Fruit fly (Drosophila melanogaster) whole organism, wandering third instar larva: Measurements from ENCODE around the gene Nepl3.
A peak's percentile ranks its signal among the peaks of the same experiment; 100 is the strongest.

Experiments used
- Abd-B ChIP-seq: fragments of >200 bp; optimal IDR thresholded peaks from 2 replicates; lab custom pipeline; 2017; ENCODE audit warnings: missing biosample characterization, missing genetic modification characterization
- CG9705 ChIP-seq: fragments of 200-800 bp; sonication (Bioruptor generic); optimal IDR thresholded peaks from 2 replicates; lab custom pipeline; 2018; ENCODE audit warnings: missing biosample characterization, mild to moderate bottlenecking, missing genetic modification characterization
- CrebA ChIP-seq: fragments of 200-800 bp; sonication (Bioruptor generic); optimal IDR thresholded peaks from 2 replicates; lab custom pipeline; 2016; ENCODE audit warnings: missing biosample characterization, mild to moderate bottlenecking, missing genetic modification characterization, borderline replicate concordance
- Dfd ChIP-seq: fragments of >200 bp; optimal IDR thresholded peaks from 2 replicates; lab custom pipeline; 2017; ENCODE audit warnings: missing biosample characterization, missing genetic modification characterization
- Dif ChIP-seq: fragments of 200-275, 200-300 bp; sonication (Bioruptor generic); optimal IDR thresholded peaks from 2 replicates; lab custom pipeline; 2018; ENCODE audit warnings: missing biosample characterization, missing genetic modification characterization; ENCODE audit not compliant: partially characterized antibody
- GATAd ChIP-seq: sonication (Bioruptor generic); optimal IDR thresholded peaks from 2 replicates; lab custom pipeline; 2016; ENCODE audit warnings: missing biosample characterization, missing genetic modification characterization
- HLH106 ChIP-seq: fragments of 200-800 bp; optimal IDR thresholded peaks from 3 replicates; lab custom pipeline; 2019; ENCODE audit warnings: missing biosample characterization, mild to moderate bottlenecking, missing genetic modification characterization, moderate library complexity
- Hnf4 ChIP-seq: fragments of 200-800 bp; sonication (Bioruptor generic); optimal IDR thresholded peaks from 2 replicates; lab custom pipeline; 2016; ENCODE audit warnings: missing biosample characterization, mild to moderate bottlenecking, missing genetic modification characterization
- Hr78 ChIP-seq: fragments of >200 bp; optimal IDR thresholded peaks from 2 replicates; lab custom pipeline; 2017; ENCODE audit warnings: missing biosample characterization, missing genetic modification characterization
- Hr83 ChIP-seq: fragments of 200-300 bp; sonication (Bioruptor generic); optimal IDR thresholded peaks from 2 replicates; lab custom pipeline; 2016; ENCODE audit warnings: missing biosample characterization, mild to moderate bottlenecking, missing genetic modification characterization, moderate library complexity; ENCODE audit not compliant: poor library complexity, severe bottlenecking
- Jra ChIP-seq: sonication (Bioruptor generic); optimal IDR thresholded peaks from 2 replicates; lab custom pipeline; 2016; ENCODE audit warnings: missing biosample characterization, missing genetic modification characterization
- Myc ChIP-seq: fragments of >200 bp; optimal IDR thresholded peaks from 2 replicates; lab custom pipeline; 2017
- N ChIP-seq: fragments of >200 bp; optimal IDR thresholded peaks from 2 replicates; lab custom pipeline; 2018; ENCODE audit warnings: missing biosample characterization, missing external identifiers, missing genetic modification characterization
- Rel ChIP-seq, 2 experiments: fragments of 200-800 bp; sonication (Bioruptor generic) in 1 of 2; optimal IDR thresholded peaks; 2 replicates in 1 of 2; 3 replicates in 1 of 2; lab custom pipeline; 2016 to 2019; ENCODE audit warnings: mild to moderate bottlenecking in 2 of 2, missing biosample characterization in 2 of 2, missing genetic modification characterization in 2 of 2, moderate library complexity in 1 of 2
- Sp1 ChIP-seq: fragments of 200-800 bp; sonication (Bioruptor generic); optimal IDR thresholded peaks from 3 replicates; lab custom pipeline; 2019; ENCODE audit warnings: missing biosample characterization, mild to moderate bottlenecking, missing genetic modification characterization, moderate library complexity
- Vsx2 ChIP-seq: fragments of 200-300, 225-300 bp; sonication (Bioruptor generic); optimal IDR thresholded peaks from 2 replicates; lab custom pipeline; 2018; ENCODE audit warnings: missing biosample characterization, missing genetic modification characterization; ENCODE audit not compliant: partially characterized antibody
- brk ChIP-seq: fragments of 200-800 bp; sonication (Bioruptor generic); optimal IDR thresholded peaks from 2 replicates; lab custom pipeline; 2016; ENCODE audit warnings: missing biosample characterization, mild to moderate bottlenecking, missing genetic modification characterization
- dl ChIP-seq, 2 experiments: fragments of 175-275, 200-275 bp in 1 of 2; fragments of 200-275 bp in 1 of 2; sonication (Bioruptor generic); optimal IDR thresholded peaks; lab custom pipeline; 2018; ENCODE audit warnings: mild to moderate bottlenecking in 2 of 2, missing biosample characterization in 2 of 2, missing genetic modification characterization in 2 of 2, moderate library complexity in 2 of 2; ENCODE audit not compliant: partially characterized antibody in 2 of 2, insufficient read depth in 1 of 2
- dmrt93B ChIP-seq: fragments of 200-800 bp; sonication (Bioruptor generic); optimal IDR thresholded peaks from 2 replicates; lab custom pipeline; 2018; ENCODE audit warnings: missing biosample characterization, mild to moderate bottlenecking, missing genetic modification characterization
- dsf ChIP-seq: sonication (Bioruptor generic); optimal IDR thresholded peaks from 2 replicates; lab custom pipeline; 2016; ENCODE audit warnings: missing biosample characterization, missing genetic modification characterization, borderline replicate concordance
- foxo ChIP-seq, 2 experiments: fragments of 200-800 bp; sonication (Bioruptor generic); optimal IDR thresholded peaks; 2 replicates in 1 of 2; 3 replicates in 1 of 2; lab custom pipeline; 2016 to 2017; ENCODE audit warnings: missing biosample characterization in 2 of 2, missing genetic modification characterization in 2 of 2
- fru ChIP-seq: fragments of 200-800 bp; sonication (Bioruptor generic); optimal IDR thresholded peaks from 3 replicates; lab custom pipeline; 2016; ENCODE audit warnings: missing biosample characterization, mild to moderate bottlenecking, missing genetic modification characterization
- h ChIP-seq: fragments of 200-800 bp; sonication (Bioruptor generic); optimal IDR thresholded peaks from 3 replicates; lab custom pipeline; 2016; ENCODE audit warnings: missing biosample characterization, mild to moderate bottlenecking, missing genetic modification characterization
- jim ChIP-seq: fragments of 175-275, 200-325 bp; sonication (Bioruptor generic); optimal IDR thresholded peaks from 2 replicates; lab custom pipeline; 2016; ENCODE audit warnings: missing biosample characterization, mild to moderate bottlenecking, missing genetic modification characterization
- pan ChIP-seq: fragments of >200 bp; optimal IDR thresholded peaks from 2 replicates; lab custom pipeline; 2017
- psq ChIP-seq: fragments of 200-800 bp; sonication (Bioruptor generic); optimal IDR thresholded peaks from 3 replicates; lab custom pipeline; 2017; ENCODE audit warnings: missing biosample characterization, mild to moderate bottlenecking, missing genetic modification characterization, moderate library complexity
- rgr ChIP-seq: fragments of 200-800 bp; sonication (Bioruptor generic); optimal IDR thresholded peaks from 3 replicates; lab custom pipeline; 2016; ENCODE audit warnings: missing biosample characterization, mild to moderate bottlenecking, missing genetic modification characterization
- sage ChIP-seq: fragments of 200-800 bp; sonication (Bioruptor generic); optimal IDR thresholded peaks from 2 replicates; lab custom pipeline; 2016; ENCODE audit warnings: missing biosample characterization, mild to moderate bottlenecking, missing genetic modification characterization
- sv ChIP-seq: fragments of 200-800 bp; sonication (Bioruptor generic); optimal IDR thresholded peaks from 3 replicates; lab custom pipeline; 2016; ENCODE audit warnings: missing biosample characterization, missing genetic modification characterization
- tai ChIP-seq: sonication (Bioruptor generic); optimal IDR thresholded peaks from 2 replicates; lab custom pipeline; 2016; ENCODE audit warnings: missing biosample characterization, missing genetic modification characterization
- usp ChIP-seq: fragments of >200 bp; optimal IDR thresholded peaks from 2 replicates; lab custom pipeline; 2017; ENCODE audit warnings: missing biosample characterization, missing genetic modification characterization
- woc ChIP-seq: sonication (Bioruptor generic); optimal IDR thresholded peaks from 2 replicates; lab custom pipeline; 2016; ENCODE audit warnings: missing biosample characterization, mild to moderate bottlenecking, missing genetic modification characterization

Nepl3 gene

DNA sequence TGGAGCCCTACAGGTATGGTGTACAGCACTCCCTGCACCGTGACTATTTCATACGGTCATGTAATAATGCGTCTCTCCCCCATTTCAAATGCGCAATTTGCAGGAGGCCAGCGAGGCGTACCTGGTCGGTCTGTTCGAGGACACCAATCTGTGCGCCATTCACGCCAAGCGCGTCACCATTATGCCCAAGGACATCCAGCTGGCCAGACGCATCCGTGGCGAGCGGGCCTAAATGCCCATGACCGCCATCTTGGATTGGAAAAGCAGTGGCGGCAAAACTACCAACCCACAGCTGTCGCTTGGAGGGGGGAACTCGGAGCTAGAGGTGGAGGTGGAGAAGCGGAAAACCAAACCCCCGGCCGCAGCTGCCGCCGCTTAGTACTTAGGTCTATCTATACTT lies 2.5 kb downstream of the Nepl3 start:
- TF ChIP-seq Dif (GFP tag; lab: Kevin White, UChicago) = no peak
- TF ChIP-seq Myc (lab: Kevin White, UChicago) = no peak
- no peak for TF ChIP-seq brk
- no peak for TF ChIP-seq Dfd (GFP tag; lab: Kevin White, UChicago)
- TF ChIP-seq dmrt93B = no peak
- TF ChIP-seq Jra (GFP tag; lab: Kevin White, UChicago) = no peak
- no peak for TF ChIP-seq Sp1 (GFP tag; lab: Kevin White, UChicago)
- TF ChIP-seq CrebA (GFP tag; lab: Kevin White, UChicago) = no peak
- TF ChIP-seq rgr (GFP tag; lab: Kevin White, UChicago) = no peak
- no peak for TF ChIP-seq tai (GFP tag; lab: Kevin White, UChicago)
- no peak for TF ChIP-seq Hr83 (GFP tag; lab: Kevin White, UChicago)
- TF ChIP-seq, all 38 proteins: peak for 0

DNA sequence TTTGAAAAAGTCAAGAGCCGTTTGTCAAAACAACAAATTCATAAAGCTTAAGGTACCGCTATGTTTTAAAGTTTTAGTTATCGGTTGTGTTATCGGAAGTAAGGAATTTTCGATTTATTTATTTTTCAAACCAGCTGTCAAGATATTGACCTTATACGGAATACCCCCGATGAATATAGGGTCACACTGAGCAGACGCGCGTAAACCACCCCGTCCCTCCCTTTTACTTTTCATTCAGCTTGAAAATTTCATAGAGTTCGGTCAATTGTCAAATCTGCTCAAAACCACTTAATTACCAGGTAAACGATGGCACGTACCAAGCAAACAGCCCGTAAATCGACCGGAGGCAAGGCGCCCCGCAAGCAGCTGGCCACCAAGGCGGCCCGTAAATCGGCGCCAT lies 3.1 kb downstream of the Nepl3 start, which contains the start of the genes CG14036 and His3.3A:
CG14036 (minus strand) TSS at position 64 of the 400 bp plus-strand sequence.
His3.3A (plus strand) TSS at position 106 of the 400 bp plus-strand sequence.
- no peak for TF ChIP-seq tai (GFP tag; lab: Kevin White, UChicago)
- no peak for TF ChIP-seq usp (GFP tag; lab: Kevin White, UChicago)
- no peak for TF ChIP-seq Vsx2
- no peak for TF ChIP-seq CG9705
- no peak for TF ChIP-seq Hr78
- peak; percentile 4 for TF ChIP-seq Sp1 (GFP tag; lab: Kevin White, UChicago)
- peak; percentile 30 for TF ChIP-seq rgr (GFP tag; lab: Kevin White, UChicago)
- no peak for TF ChIP-seq dsf (GFP tag; lab: Kevin White, UChicago)
- no peak for TF ChIP-seq Jra (GFP tag; lab: Kevin White, UChicago)
- no peak for TF ChIP-seq sage (GFP tag; lab: Kevin White, UChicago)
- no peak for TF ChIP-seq GATAd (GFP tag; lab: Kevin White, UChicago)
- no peak for TF ChIP-seq HLH106 (tag; lab: Kevin White, UChicago)
- no peak for TF ChIP-seq sv (GFP tag; lab: Kevin White, UChicago)
- no peak for TF ChIP-seq jim (GFP tag; lab: Kevin White, UChicago)
- no peak for TF ChIP-seq Hr83 (GFP tag; lab: Kevin White, UChicago)
- TF ChIP-seq dmrt93B = no peak
- peak in 1 of 2 experiments; percentile 18 for TF ChIP-seq foxo (GFP tag; optimal IDR thresholded peaks at IDR 0.05; lab: Kevin White, UChicago)
- TF ChIP-seq Myc (lab: Kevin White, UChicago) = peak; percentile 13
- no peak for TF ChIP-seq Dfd (GFP tag; lab: Kevin White, UChicago)
- no peak for TF ChIP-seq Hnf4
- TF ChIP-seq CrebA (GFP tag; lab: Kevin White, UChicago) = no peak
- TF ChIP-seq Rel (GFP tag; optimal IDR thresholded peaks at IDR 0.05; lab: Kevin White, UChicago) = no peak
- peak; percentile 75 for TF ChIP-seq Rel (tag; optimal IDR thresholded peaks at IDR 0.05; lab: Kevin White, UChicago)
- TF ChIP-seq Abd-B = no peak
- TF ChIP-seq fru (GFP tag; lab: Kevin White, UChicago) = no peak
- TF ChIP-seq h = peak; percentile 13
- TF ChIP-seq psq (GFP tag; lab: Kevin White, UChicago) = no peak
- no peak for TF ChIP-seq pan (lab: Kevin White, UChicago)
- TF ChIP-seq brk = no peak
- TF ChIP-seq dl (GFP tag; optimal IDR thresholded peaks at IDR 0.05; lab: Kevin White, UChicago; ENCODE audit: insufficient read depth in 1 of 2, partially characterized antibody in 2 of 2) = no peak

DNA sequence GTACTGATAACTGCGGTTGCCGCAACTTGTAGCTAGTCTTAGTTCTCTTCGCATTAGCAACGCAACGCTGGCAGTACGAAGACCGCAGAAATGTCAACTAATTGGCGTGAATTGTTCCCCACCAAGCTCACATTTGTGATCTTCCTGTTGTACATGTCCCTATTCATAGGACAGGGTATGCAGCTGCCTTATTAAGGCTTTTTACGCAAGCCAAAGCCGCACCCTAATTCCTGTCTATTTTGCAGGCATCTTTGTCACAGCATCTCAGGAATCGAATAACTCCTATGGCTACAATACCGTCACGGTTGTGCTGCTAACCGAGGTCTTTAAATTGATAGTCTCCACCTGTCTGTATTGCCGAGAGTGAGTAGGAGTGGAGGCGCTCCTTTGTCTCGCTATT lies 5.1 kb downstream of the Nepl3 start, which contains the start of gene eIF3h:
eIF3h (minus strand) TSS at position 101 of the 400 bp plus-strand sequence.
- no peak for TF ChIP-seq foxo (GFP tag; optimal IDR thresholded peaks at IDR 0.05; lab: Kevin White, UChicago)
- no peak for TF ChIP-seq HLH106 (tag; lab: Kevin White, UChicago)
- no peak for TF ChIP-seq woc
- TF ChIP-seq Myc (lab: Kevin White, UChicago) = no peak
- no peak for TF ChIP-seq Abd-B
- TF ChIP-seq dl (GFP tag; optimal IDR thresholded peaks at IDR 0.05; lab: Kevin White, UChicago; ENCODE audit: insufficient read depth in 1 of 2, partially characterized antibody in 2 of 2) = no peak
- TF ChIP-seq GATAd (GFP tag; lab: Kevin White, UChicago) = no peak
- no peak for TF ChIP-seq pan (lab: Kevin White, UChicago)
- no peak for TF ChIP-seq dsf (GFP tag; lab: Kevin White, UChicago)
- TF ChIP-seq rgr (GFP tag; lab: Kevin White, UChicago) = no peak
- TF ChIP-seq Sp1 (GFP tag; lab: Kevin White, UChicago) = no peak
- TF ChIP-seq Hr83 (GFP tag; lab: Kevin White, UChicago) = no peak
- TF ChIP-seq N = no peak
- no peak for TF ChIP-seq Dif (GFP tag; lab: Kevin White, UChicago)
